Fruit fly (Drosophila melanogaster) whole organism, embryonic: ENCODE measurements around the gene Drs.

Experiments used
- Blimp-1 ChIP-seq: fragments of 200-800 bp; sonication (Bioruptor generic); optimal IDR thresholded peaks from 3 replicates; lab custom pipeline; 2018; ENCODE audit warnings: missing biosample characterization, missing genetic modification characterization, mild to moderate bottlenecking, moderate library complexity, missing genetic modification reagents
- CG10462 ChIP-seq: fragments of 200-800 bp; sonication (Bioruptor generic); optimal IDR thresholded peaks from 2 replicates; lab custom pipeline; 2016; ENCODE audit warnings: missing biosample characterization, missing genetic modification characterization
- CG11696 ChIP-seq: fragments of 200-800 bp; sonication (Bioruptor generic); IDR thresholded peaks from 2 replicates; pipeline ENCODE4 v1.3.6; 2022; ENCODE audit warnings: missing biosample characterization, missing genetic modification characterization
- CG1233 ChIP-seq: fragments of 200-800 bp; sonication (Bioruptor generic); optimal IDR thresholded peaks from 4 replicates; lab custom pipeline; 2018; ENCODE audit warnings: missing biosample characterization, mild to moderate bottlenecking, missing genetic modification characterization
- CG13894 ChIP-seq: fragments of 200-800 bp; sonication (Bioruptor generic); optimal IDR thresholded peaks from 3 replicates; lab custom pipeline; 2018; ENCODE audit warnings: missing biosample characterization, mild to moderate bottlenecking, missing genetic modification characterization, moderate library complexity
- CG17328 ChIP-seq: fragments of 200-800 bp; sonication (Bioruptor generic); IDR thresholded peaks from 2 replicates; pipeline ENCODE4 v1.3.6; 2022; ENCODE audit warnings: missing biosample characterization, missing genetic modification characterization
- CG17385 ChIP-seq: fragments of 200-800 bp; sonication (Bioruptor generic); optimal IDR thresholded peaks from 3 replicates; lab custom pipeline; 2018; ENCODE audit warnings: missing biosample characterization, mild to moderate bottlenecking, missing genetic modification characterization
- CG17829 ChIP-seq: fragments of 200-800 bp; optimal IDR thresholded peaks from 2 replicates; lab custom pipeline; 2019; ENCODE audit warnings: missing biosample characterization, mild to moderate bottlenecking, missing genetic modification characterization, moderate library complexity
- CG18011 ChIP-seq: fragments of 200-800 bp; sonication (Bioruptor generic); optimal IDR thresholded peaks from 2 replicates; lab custom pipeline; 2017; ENCODE audit warnings: missing biosample characterization, missing genetic modification characterization, mild to moderate bottlenecking, moderate library complexity, missing genotype
- CG2712 ChIP-seq: fragments of 200-800 bp; optimal IDR thresholded peaks from 3 replicates; lab custom pipeline; 2019; ENCODE audit warnings: missing biosample characterization, mild to moderate bottlenecking, missing genetic modification characterization, moderate library complexity
- CG2889 ChIP-seq: fragments of 200-800 bp; sonication (Bioruptor generic); IDR thresholded peaks from 3 replicates; pipeline ENCODE4 v1.3.6; 2022; ENCODE audit warnings: missing biosample characterization, missing genetic modification characterization
- CG3847 ChIP-seq: fragments of 200-800 bp; sonication (Bioruptor generic); IDR thresholded peaks from 2 replicates; pipeline ENCODE4 v1.3.6; 2022; ENCODE audit warnings: missing biosample characterization, missing genetic modification characterization
- CG3995 ChIP-seq: fragments of 200-800 bp; sonication (Bioruptor generic); optimal IDR thresholded peaks from 3 replicates; lab custom pipeline; 2016; ENCODE audit warnings: missing biosample characterization, missing genetic modification characterization
- CG6813 ChIP-seq: fragments of 200-800 bp; sonication (Bioruptor generic); optimal IDR thresholded peaks from 2 replicates; lab custom pipeline; 2017; ENCODE audit warnings: missing biosample characterization, missing genetic modification characterization, mild to moderate bottlenecking, moderate library complexity, missing genetic modification reagents
- CG9932 ChIP-seq: fragments of 200-800 bp; sonication (Bioruptor generic); IDR thresholded peaks from 2 replicates; pipeline ENCODE4 v1.3.6; 2022; ENCODE audit warnings: missing biosample characterization, missing genetic modification characterization
- CkIIα-i1 ChIP-seq: fragments of 200-800 bp; sonication (Bioruptor generic); IDR thresholded peaks from 2 replicates; pipeline ENCODE4 v1.3.6; 2022; ENCODE audit warnings: missing biosample characterization, missing genetic modification characterization
- D ChIP-seq, 2 experiments: fragments of 200-800 bp in 1 of 2; fragments of >200 bp in 1 of 2; sonication (Bioruptor generic) in 1 of 2; optimal IDR thresholded peaks; 2 replicates in 1 of 2; 3 replicates in 1 of 2; lab custom pipeline; 2017; ENCODE audit warnings: mild to moderate bottlenecking in 1 of 2, missing biosample characterization in 1 of 2, missing genetic modification characterization in 1 of 2, missing genetic modification reagents in 1 of 2
- D19B ChIP-seq: fragments of 200-800 bp; sonication (Bioruptor generic); optimal IDR thresholded peaks from 2 replicates; lab custom pipeline; 2017; ENCODE audit warnings: missing biosample characterization, mild to moderate bottlenecking, missing genetic modification characterization
- Dll ChIP-seq: fragments of 200-800 bp; sonication (Bioruptor generic); IDR thresholded peaks from 4 replicates; pipeline ENCODE4 v1.3.6; 2022; ENCODE audit warnings: missing biosample characterization, missing genetic modification characterization; ENCODE audit not compliant: partially characterized antibody
- Drgx ChIP-seq: fragments of 200-800 bp; sonication (Bioruptor generic); IDR thresholded peaks from 2 replicates; pipeline ENCODE4 v1.3.6; 2022; ENCODE audit warnings: missing biosample characterization, missing genetic modification characterization
- Hmx ChIP-seq: fragments of 200-800 bp; sonication (Bioruptor generic); optimal IDR thresholded peaks from 2 replicates; lab custom pipeline; 2016; ENCODE audit warnings: missing biosample characterization, missing genetic modification characterization
- Hr78 ChIP-seq, 2 experiments: fragments of 200-800 bp in 1 of 2; fragments of >200 bp in 1 of 2; sonication (Bioruptor generic) in 1 of 2; optimal IDR thresholded peaks; 2 replicates each; lab custom pipeline; 2017 to 2019; ENCODE audit warnings: missing biosample characterization in 2 of 2, missing genetic modification characterization in 2 of 2, mild to moderate bottlenecking in 1 of 2, moderate library complexity in 1 of 2
- MESR4 ChIP-seq: fragments of 200-800 bp; sonication (Bioruptor generic); optimal IDR thresholded peaks from 2 replicates; lab custom pipeline; 2018; ENCODE audit warnings: missing biosample characterization, mild to moderate bottlenecking, missing genetic modification characterization, moderate library complexity
- Nf-YA ChIP-seq: fragments of 200-800 bp; sonication (Bioruptor generic); IDR thresholded peaks from 2 replicates; pipeline ENCODE4 v1.3.6; 2022; ENCODE audit warnings: missing biosample characterization, missing genetic modification characterization
- Sin3A ChIP-seq: fragments of >200 bp; optimal IDR thresholded peaks from 2 replicates; lab custom pipeline; 2018
- TFAM ChIP-seq: fragments of 200-800 bp; sonication (Bioruptor generic); optimal IDR thresholded peaks from 2 replicates; lab custom pipeline; 2017; ENCODE audit warnings: missing biosample characterization, missing genetic modification characterization, inconsistent platforms
- amos ChIP-seq: fragments of 200-800 bp; sonication (Bioruptor generic); IDR thresholded peaks from 2 replicates; pipeline ENCODE4 v1.3.6; 2022; ENCODE audit warnings: missing biosample characterization, missing genetic modification characterization; ENCODE audit not compliant: partially characterized antibody
- bowl ChIP-seq: fragments of 200-800 bp; sonication (Bioruptor generic); IDR thresholded peaks from 2 replicates; pipeline ENCODE4 v1.3.6; 2022; ENCODE audit warnings: missing biosample characterization, missing genetic modification characterization
- chinmo ChIP-seq: fragments of 200-800 bp; sonication (Bioruptor generic); IDR thresholded peaks from 4 replicates; pipeline ENCODE4 v1.3.6; 2022; ENCODE audit warnings: missing biosample characterization, missing genetic modification characterization; ENCODE audit not compliant: partially characterized antibody
- croc ChIP-seq: fragments of 200-800 bp; sonication (Bioruptor generic); conservative IDR thresholded peaks from 3 replicates; pipeline ENCODE4 v1.3.6; 2022; ENCODE audit warnings: missing biosample characterization, missing genetic modification characterization
- dati ChIP-seq: fragments of 200-800 bp; sonication (Bioruptor generic); IDR thresholded peaks from 2 replicates; pipeline ENCODE4 v1.3.6; 2022; ENCODE audit warnings: missing biosample characterization, missing genetic modification characterization
- fd102C ChIP-seq: fragments of 200-800 bp; sonication (Bioruptor generic); optimal IDR thresholded peaks from 2 replicates; lab custom pipeline; 2018; ENCODE audit warnings: missing biosample characterization, mild to moderate bottlenecking, missing genetic modification characterization, moderate library complexity
- fru ChIP-seq: fragments of >200 bp; optimal IDR thresholded peaks from 2 replicates; lab custom pipeline; 2017
- gcm ChIP-seq: fragments of 200-800 bp; sonication (Bioruptor generic); optimal IDR thresholded peaks from 2 replicates; lab custom pipeline; 2019; ENCODE audit warnings: missing biosample characterization, mild to moderate bottlenecking, missing genetic modification characterization, moderate library complexity
- ham ChIP-seq: fragments of 200-800 bp; sonication (Bioruptor generic); IDR thresholded peaks from 2 replicates; pipeline ENCODE4 v1.3.6; 2022; ENCODE audit warnings: missing biosample characterization, missing genetic modification characterization
- klu ChIP-seq: fragments of 200-800 bp; sonication (Bioruptor generic); IDR thresholded peaks from 2 replicates; pipeline ENCODE4 v1.3.6; 2022; ENCODE audit warnings: missing biosample characterization, missing genetic modification characterization
- kni ChIP-seq: fragments of 200-800 bp; sonication (Bioruptor generic); optimal IDR thresholded peaks from 3 replicates; lab custom pipeline; 2017; ENCODE audit warnings: mild to moderate bottlenecking, missing biosample characterization, missing genetic modification reagents, missing genetic modification characterization
- knrl ChIP-seq: fragments of 200-800 bp; sonication (Bioruptor generic); IDR thresholded peaks from 3 replicates; pipeline ENCODE4 v1.3.6; 2022; ENCODE audit warnings: missing biosample characterization, missing genetic modification characterization; ENCODE audit not compliant: partially characterized antibody
- lbe ChIP-seq: fragments of 200-800 bp; sonication (Bioruptor generic); optimal IDR thresholded peaks from 2 replicates; lab custom pipeline; 2016; ENCODE audit warnings: missing biosample characterization, mild to moderate bottlenecking, missing genetic modification characterization
- lmd ChIP-seq: fragments of 200-800 bp; sonication (Bioruptor generic); IDR thresholded peaks from 2 replicates; pipeline ENCODE4 v1.3.6; 2022; ENCODE audit warnings: missing biosample characterization, missing genetic modification characterization
- nau ChIP-seq: fragments of 200-800 bp; sonication (Bioruptor generic); optimal IDR thresholded peaks from 3 replicates; lab custom pipeline; 2017; ENCODE audit warnings: missing biosample characterization, mild to moderate bottlenecking, missing genetic modification characterization, missing genetic modification reagents
- nerfin-2 ChIP-seq: fragments of 200-800 bp; sonication (Bioruptor generic); IDR thresholded peaks from 2 replicates; pipeline ENCODE4 v1.3.6; 2022; ENCODE audit warnings: missing biosample characterization, missing genetic modification characterization; ENCODE audit not compliant: partially characterized antibody
- nom ChIP-seq: fragments of 200-800 bp; sonication (Bioruptor generic); optimal IDR thresholded peaks from 2 replicates; lab custom pipeline; 2017; ENCODE audit warnings: missing biosample characterization, missing genetic modification characterization, mild to moderate bottlenecking, moderate library complexity, missing genetic modification reagents
- oc ChIP-seq: fragments of 200-800 bp; sonication (Bioruptor generic); optimal IDR thresholded peaks from 2 replicates; lab custom pipeline; 2018; ENCODE audit warnings: missing biosample characterization, mild to moderate bottlenecking, missing genetic modification characterization, moderate library complexity
- pros ChIP-seq: fragments of 200-800 bp; sonication (Bioruptor generic); optimal IDR thresholded peaks from 3 replicates; lab custom pipeline; 2019; ENCODE audit warnings: missing biosample characterization, mild to moderate bottlenecking, missing genetic modification characterization, moderate library complexity
- repo ChIP-seq: fragments of 200-800 bp; sonication (Bioruptor generic); optimal IDR thresholded peaks from 2 replicates; lab custom pipeline; 2016; ENCODE audit warnings: missing biosample characterization, missing genetic modification characterization
- vvl ChIP-seq: fragments of 200-800 bp; sonication (Bioruptor generic); IDR thresholded peaks from 2 replicates; pipeline ENCODE4 v1.3.6; 2022; ENCODE audit warnings: missing biosample characterization, missing genetic modification characterization
- z ChIP-seq: fragments of 200-800 bp; sonication (Bioruptor generic); IDR thresholded peaks from 3 replicates; pipeline ENCODE4 v1.3.6; 2022; ENCODE audit warnings: missing biosample characterization, missing genetic modification characterization
- zfh1 ChIP-seq: fragments of 200-800 bp; sonication (Bioruptor generic); IDR thresholded peaks from 3 replicates; pipeline ENCODE4 v1.3.6; 2022; ENCODE audit warnings: missing biosample characterization, missing genetic modification characterization

Drs gene

dm6 chr3L:3353297-3353696, 16.1 kb upstream of the Drs start:
- no peak for TF ChIP-seq CG18011
- peak; percentile 74 for TF ChIP-seq oc
- TF ChIP-seq CG17829: no peak
- TF ChIP-seq kni (GFP tag; lab: Kevin White, UChicago): peak; percentile 42
- no peak for TF ChIP-seq Drgx (GFP tag; lab: Robert Waterston, UW)
- TF ChIP-seq knrl (GFP tag; lab: Robert Waterston, UW): no peak
- TF ChIP-seq MESR4 (GFP tag; lab: Kevin White, UChicago): no peak
- TF ChIP-seq Nf-YA (GFP tag; lab: Robert Waterston, UW): no peak
- no peak for TF ChIP-seq CG1233 (GFP tag; lab: Kevin White, UChicago)
- peak; percentile 59; the same call in 1 of the 2 replicates for TF ChIP-seq vvl (GFP tag; lab: Robert Waterston, UW)
- no peak for TF ChIP-seq lmd (GFP tag; lab: Robert Waterston, UW)
- no peak for TF ChIP-seq bowl (GFP tag; lab: Robert Waterston, UW)
- peak in 1 of 2 experiments; percentile 90 for TF ChIP-seq Hr78 (GFP tag; optimal IDR thresholded peaks at IDR 0.05; lab: Kevin White, UChicago)

- TF ChIP-seq CG11696 (GFP tag; lab: Robert Waterston, UW) (no peak), nom (GFP tag; lab: Kevin White, UChicago) (no peak), CG6813 (no peak), D (optimal IDR thresholded peaks at IDR 0.05; lab: Kevin White, UChicago) (peak; percentile 47), D (GFP tag; optimal IDR thresholded peaks at IDR 0.05; lab: Kevin White, UChicago) (no peak), z (GFP tag; lab: Robert Waterston, UW) (no peak), lbe (no peak), klu (GFP tag; lab: Robert Waterston, UW) (peak; percentile 6; the same call in 1 of the 2 replicates), ham (GFP tag; lab: Robert Waterston, UW) (no peak), amos (GFP tag; lab: Robert Waterston, UW) (peak; percentile 92), CG10462 (no peak), chinmo (GFP tag; lab: Robert Waterston, UW) (peak; percentile 95), nau (GFP tag; lab: Kevin White, UChicago) (no peak), nerfin-2 (GFP tag; lab: Robert Waterston, UW) (peak; percentile 96), Hmx (GFP tag; lab: Kevin White, UChicago) (no peak), gcm (GFP tag; lab: Kevin White, UChicago) (no peak), Sin3A (lab: Kevin White, UChicago) (peak; percentile 84), CG3995 (GFP tag; lab: Kevin White, UChicago) (peak; percentile 68), Blimp-1 (no peak), CG17385 (GFP tag; lab: Kevin White, UChicago) (no peak), repo (GFP tag; lab: Kevin White, UChicago) (no peak), CG3847 (GFP tag; lab: Robert Waterston, UW) (no peak), CG17328 (GFP tag; lab: Robert Waterston, UW) (no peak), croc (no peak), fd102C (GFP tag; lab: Kevin White, UChicago) (no peak), pros (GFP tag; lab: Kevin White, UChicago) (no peak), zfh1 (GFP tag; lab: Robert Waterston, UW) (no peak), TFAM (GFP tag; lab: Kevin White, UChicago) (no peak), Dll (peak; percentile 89), CG9932 (GFP tag; lab: Robert Waterston, UW) (0 out of 2 replicates have a peak, but pooled peaks have one; percentile 12), dati (GFP tag; lab: Robert Waterston, UW) (no peak), CG2889 (GFP tag; lab: Robert Waterston, UW) (no peak), CG13894 (tag; lab: Kevin White, UChicago) (no peak), CG2712 (tag; lab: Kevin White, UChicago) (peak; percentile 55), CkIIα-i1 (GFP tag; lab: Robert Waterston, UW) (no peak), D19B (no peak), fru (no peak)
Measured at dm6 chr3L:3373994-3374623, 4.8 kb downstream of the Drs start, which contains the start of the genes Ythdc1 and CG12010. TSS of gene Ythdc1 (minus strand) at chr3L:3374170. TSS of gene CG12010 (plus strand) at chr3L:3374282.
